Fruit fly (Drosophila melanogaster): ENCODE results near the gene CG42571.
A peak's percentile ranks its signal among the peaks of the same experiment; 100 is the strongest.

CG42571 gene

dm6 chr3L:15763190-15763576, 46.9 kb downstream of the CG42571 start:
- TF ChIP-seq D1 (tag; optimal IDR thresholded peaks at IDR 0.05) (no peak), gl (tag; optimal IDR thresholded peaks at IDR 0.05) (no peak), CG17806 (tag; optimal IDR thresholded peaks at IDR 0.05) (no peak), CG15710 (tag; optimal IDR thresholded peaks at IDR 0.05) (no peak), Pif1A (GFP tag; optimal IDR thresholded peaks at IDR 0.05) (no peak), CG34367 (tag; optimal IDR thresholded peaks at IDR 0.05) (no peak), rn (GFP tag; IDR thresholded peaks at IDR 0.05) (no peak), Ets98B (GFP tag; IDR thresholded peaks at IDR 0.05) (no peak), CG12605 (GFP tag; IDR thresholded peaks at IDR 0.05) (no peak), Pif1B (GFP tag; optimal IDR thresholded peaks at IDR 0.05) (no peak), EcR (GFP tag; optimal IDR thresholded peaks at IDR 0.05) (peak; percentile 17), Snoo (tag; optimal IDR thresholded peaks at IDR 0.05) (no peak), CG32121 (GFP tag; IDR thresholded peaks at IDR 0.05) (no peak), CG8301 (tag; optimal IDR thresholded peaks at IDR 0.05) (no peak), CG10348 (GFP tag; IDR thresholded peaks at IDR 0.05) (no peak), CG13204 (GFP tag; optimal IDR thresholded peaks at IDR 0.05) (peak; percentile 42), CG9948 (tag; optimal IDR thresholded peaks at IDR 0.05) (no peak)

Measured in whole organism, pupa.